Fruit fly (Drosophila melanogaster): ENCODE data around the gene mtgo.
A peak's percentile ranks its signal among the peaks of the same experiment; 100 is the strongest.

The mtgo gene

DNA sequence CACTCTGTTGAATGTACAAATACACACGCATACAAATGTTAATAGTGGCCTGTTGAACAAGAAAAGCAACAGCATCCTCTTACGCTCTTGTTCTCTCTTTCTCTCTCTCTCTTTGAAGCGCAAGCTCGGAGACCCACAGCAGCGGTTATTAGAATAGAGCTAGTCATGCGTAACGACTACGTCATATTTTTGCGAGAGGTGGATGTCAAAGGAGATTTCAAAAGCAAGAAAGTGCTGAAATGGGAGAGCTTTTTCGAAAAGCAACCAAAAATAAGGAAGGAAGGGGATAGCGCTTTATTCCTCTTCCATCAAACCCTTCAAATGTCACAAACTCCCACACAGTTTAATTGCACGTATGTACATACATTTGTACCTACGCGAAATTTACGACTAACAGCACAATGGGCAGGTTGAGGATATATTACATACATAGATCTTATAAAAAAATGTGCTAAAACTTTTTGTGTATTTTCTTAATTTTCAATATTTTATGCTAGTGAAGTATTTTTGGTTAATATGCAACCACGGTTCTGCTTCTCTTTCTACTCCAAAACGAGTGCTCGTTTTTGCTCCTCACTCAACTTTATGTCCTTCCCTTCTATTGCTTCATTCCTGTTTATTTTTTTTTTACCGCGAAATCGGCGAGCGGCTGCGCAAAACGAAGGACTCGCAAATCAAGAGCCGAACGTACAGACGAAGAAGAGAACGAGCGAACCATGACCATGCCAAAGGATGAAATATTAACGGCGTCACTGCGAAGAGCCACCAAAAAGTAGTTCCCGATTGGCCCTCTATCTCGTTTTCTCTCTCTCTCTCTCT is 145.2 kb downstream of the mtgo start:
- TF ChIP-seq Hr78 (GFP tag; optimal IDR thresholded peaks at IDR 0.05), result no peak
- TF ChIP-seq CrebA (GFP tag; optimal IDR thresholded peaks at IDR 0.05; ENCODE audit: borderline replicate concordance), result no peak
- TF ChIP-seq jim (GFP tag; optimal IDR thresholded peaks at IDR 0.05), result no peak
- peak; percentile 73 for TF ChIP-seq h (GFP tag; optimal IDR thresholded peaks at IDR 0.05)
- no peak for TF ChIP-seq CG9705 (GFP tag; optimal IDR thresholded peaks at IDR 0.05)
- peak; percentile 41 for TF ChIP-seq Dif (GFP tag; optimal IDR thresholded peaks at IDR 0.05; ENCODE audit: partially characterized antibody)
- TF ChIP-seq pan (optimal IDR thresholded peaks at IDR 0.05), result no peak
- no peak for TF ChIP-seq Myc (optimal IDR thresholded peaks at IDR 0.05)
- no peak for TF ChIP-seq N (GFP tag; optimal IDR thresholded peaks at IDR 0.05)
- no peak for TF ChIP-seq lola (GFP tag; optimal IDR thresholded peaks at IDR 0.05)
- no peak for TF ChIP-seq dmrt93B (GFP tag; optimal IDR thresholded peaks at IDR 0.05)
- no peak for TF ChIP-seq Hr83 (GFP tag; optimal IDR thresholded peaks at IDR 0.05; ENCODE audit: poor library complexity, severe bottlenecking)
- no peak for TF ChIP-seq sage (GFP tag; optimal IDR thresholded peaks at IDR 0.05)
- TF ChIP-seq Mio (GFP tag; optimal IDR thresholded peaks at IDR 0.05), result no peak
- TF ChIP-seq OdsH (GFP tag; optimal IDR thresholded peaks at IDR 0.05), result peak; percentile 44
- TF ChIP-seq sv (GFP tag; optimal IDR thresholded peaks at IDR 0.05), result no peak
- TF ChIP-seq foxo (GFP tag; optimal IDR thresholded peaks at IDR 0.05), result peak in 1 of 2 experiments; percentile 28
- no peak for TF ChIP-seq tai (GFP tag; optimal IDR thresholded peaks at IDR 0.05)
- peak; percentile 59 for TF ChIP-seq fru (GFP tag; optimal IDR thresholded peaks at IDR 0.05)
- TF ChIP-seq brk (GFP tag; optimal IDR thresholded peaks at IDR 0.05), result no peak
- TF ChIP-seq br (GFP tag; optimal IDR thresholded peaks at IDR 0.05), result peak; percentile 19
- peak; percentile 25 to 65 for TF ChIP-seq dl (GFP tag; optimal IDR thresholded peaks at IDR 0.05; ENCODE audit: insufficient read depth in 1 of 2, partially characterized antibody in 2 of 2)
- no peak for TF ChIP-seq GATAd (GFP tag; optimal IDR thresholded peaks at IDR 0.05)
- no peak for TF ChIP-seq Dfd (GFP tag; optimal IDR thresholded peaks at IDR 0.05)
- TF ChIP-seq Abd-B (GFP tag; optimal IDR thresholded peaks at IDR 0.05), result no peak
- TF ChIP-seq Vsx2 (GFP tag; optimal IDR thresholded peaks at IDR 0.05; ENCODE audit: partially characterized antibody), result no peak
- TF ChIP-seq CG32264 (GFP tag; optimal IDR thresholded peaks at IDR 0.05), result peak; percentile 19
- peak; percentile 74 for TF ChIP-seq woc (GFP tag; optimal IDR thresholded peaks at IDR 0.05)
- no peak for TF ChIP-seq usp (GFP tag; optimal IDR thresholded peaks at IDR 0.05)
- TF ChIP-seq Sp1 (GFP tag; optimal IDR thresholded peaks at IDR 0.05), result peak; percentile 4
- peak; percentile 30 for TF ChIP-seq Hnf4 (GFP tag; optimal IDR thresholded peaks at IDR 0.05)
- TF ChIP-seq dsf (GFP tag; optimal IDR thresholded peaks at IDR 0.05; ENCODE audit: borderline replicate concordance), result no peak
- TF ChIP-seq HLH106 (tag; optimal IDR thresholded peaks at IDR 0.05), result no peak
- TF ChIP-seq Jra (GFP tag; optimal IDR thresholded peaks at IDR 0.05), result peak; percentile 30
- peak; percentile 51 for TF ChIP-seq Rel (GFP tag; optimal IDR thresholded peaks at IDR 0.05)
- TF ChIP-seq Rel (tag; optimal IDR thresholded peaks at IDR 0.05), result no peak
- peak; percentile 67 for TF ChIP-seq ey (GFP tag; optimal IDR thresholded peaks at IDR 0.05)
- TF ChIP-seq psq (GFP tag; optimal IDR thresholded peaks at IDR 0.05), result peak; percentile 96
- peak; percentile 48 for TF ChIP-seq rgr (GFP tag; optimal IDR thresholded peaks at IDR 0.05)

dm6 chr2L:16690619-16690908 is 145.7 kb downstream of the mtgo start:
- TF ChIP-seq ey (GFP tag; optimal IDR thresholded peaks at IDR 0.05) (no peak), h (GFP tag; optimal IDR thresholded peaks at IDR 0.05) (no peak), psq (GFP tag; optimal IDR thresholded peaks at IDR 0.05) (no peak), Hnf4 (GFP tag; optimal IDR thresholded peaks at IDR 0.05) (no peak), foxo (GFP tag; optimal IDR thresholded peaks at IDR 0.05) (no peak), Rel (GFP tag; optimal IDR thresholded peaks at IDR 0.05) (no peak), Rel (tag; optimal IDR thresholded peaks at IDR 0.05) (no peak), jim (GFP tag; optimal IDR thresholded peaks at IDR 0.05) (no peak), Jra (GFP tag; optimal IDR thresholded peaks at IDR 0.05) (no peak)

Measured in whole organism, wandering third instar larva.